Worm (Caenorhabditis elegans) whole organism, L2 larva: ENCODE data around the gene C15H7.4.

ENCODE experiments used
- R02D3.7 ChIP-seq: fragments of 150-350 bp; optimal IDR thresholded peaks from 2 replicates; lab custom pipeline; 2014; ENCODE audit warnings: missing biosample characterization, missing genetic modification characterization
- Y55F3AM.14 ChIP-seq: fragments of 200-800 bp; sonication (Bioruptor generic); optimal IDR thresholded peaks from 2 replicates; lab custom pipeline; 2018; ENCODE audit warnings: mild to moderate bottlenecking, missing genetic modification characterization, missing compliant biosample characterization
- blmp-1 ChIP-seq: sonication (generic microtip); optimal IDR thresholded peaks from 2 replicates; lab custom pipeline; 2017; ENCODE audit warnings: missing genetic modification characterization, mild to moderate bottlenecking, missing compliant biosample characterization, antibody characterized with exemption, moderate library complexity; ENCODE audit not compliant: insufficient read depth
- ceh-82 ChIP-seq: fragments of 150-350 bp; optimal IDR thresholded peaks from 2 replicates; lab custom pipeline; 2014; ENCODE audit warnings: missing biosample characterization, missing genetic modification characterization
- elt-3 ChIP-seq: sonication (generic microtip); optimal IDR thresholded peaks from 2 replicates; lab custom pipeline; 2017; ENCODE audit warnings: missing biosample characterization, missing genetic modification characterization
- fos-1 ChIP-seq: fragments of 150-350 bp; optimal IDR thresholded peaks from 2 replicates; lab custom pipeline; 2014; ENCODE audit warnings: missing biosample characterization, missing genetic modification characterization
- lin-11 ChIP-seq: fragments of 150-350 bp; sonication (generic microtip); optimal IDR thresholded peaks from 2 replicates; lab custom pipeline; 2014; ENCODE audit warnings: missing biosample characterization, missing genetic modification characterization, inconsistent platforms, mixed read lengths
- lin-39 ChIP-seq: fragments of 150-350 bp; optimal IDR thresholded peaks from 2 replicates; lab custom pipeline; 2014; ENCODE audit warnings: missing biosample characterization, missing genetic modification reagents, missing genetic modification characterization
- nhr-11 ChIP-seq: fragments of 150-350 bp; optimal IDR thresholded peaks from 2 replicates; lab custom pipeline; 2014; ENCODE audit warnings: missing biosample characterization, missing genetic modification characterization
- nhr-12 ChIP-seq: fragments of 150-350 bp; optimal IDR thresholded peaks from 2 replicates; lab custom pipeline; 2014; ENCODE audit warnings: missing biosample characterization, missing genetic modification characterization
- nhr-6 ChIP-seq: fragments of 150-350 bp; optimal IDR thresholded peaks from 2 replicates; lab custom pipeline; 2014; ENCODE audit warnings: missing biosample characterization, missing genetic modification characterization
- nhr-77 ChIP-seq: fragments of 150-350 bp; optimal IDR thresholded peaks from 2 replicates; lab custom pipeline; 2014; ENCODE audit warnings: missing biosample characterization, missing genetic modification characterization
- unc-62 ChIP-seq: fragments of 150-350 bp; optimal IDR thresholded peaks from 2 replicates; lab custom pipeline; 2014; ENCODE audit warnings: missing biosample characterization, missing genetic modification reagents, missing genetic modification characterization

DNA sequence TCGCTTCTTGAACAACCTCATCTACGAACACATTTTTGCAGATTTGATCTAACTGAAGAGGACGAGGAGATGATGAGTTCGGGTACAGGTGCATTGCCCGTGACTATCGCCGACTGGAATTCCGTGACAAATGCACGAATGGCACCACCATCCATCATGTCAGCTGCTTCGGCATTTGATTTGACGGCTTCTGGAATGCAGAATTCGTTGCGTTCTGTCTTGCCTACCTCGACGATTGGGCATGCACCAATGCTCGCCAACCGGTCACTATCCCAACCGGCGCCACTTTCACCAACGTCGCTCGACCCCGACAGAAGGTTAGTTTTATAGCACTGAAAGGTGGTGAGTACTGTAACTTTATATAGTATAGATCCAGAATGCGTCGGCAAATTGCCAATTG, 32.2 kb downstream of the C15H7.4 start:
- TF ChIP-seq fos-1 (tag; lab: Kevin White, UChicago) = no peak
- TF ChIP-seq R02D3.7 (tag; lab: Kevin White, UChicago) = no peak
- no peak for TF ChIP-seq elt-3 (tag; lab: Kevin White, UChicago)
- no peak for TF ChIP-seq nhr-6 (tag; lab: Kevin White, UChicago)
- TF ChIP-seq nhr-11 (tag; lab: Kevin White, UChicago) = no peak
- no peak for TF ChIP-seq unc-62 (GFP tag; lab: Kevin White, UChicago)
- no peak for TF ChIP-seq nhr-12
- TF ChIP-seq nhr-77 = no peak
- TF ChIP-seq ceh-82 (tag; lab: Kevin White, UChicago) = no peak
- no peak for TF ChIP-seq blmp-1
- TF ChIP-seq lin-39 (tag; lab: Kevin White, UChicago) = no peak
- no peak for TF ChIP-seq Y55F3AM.14 (GFP tag; lab: Kevin White, UChicago)
- no peak for TF ChIP-seq lin-11
